Worm (Caenorhabditis elegans): ENCODE measurements around the gene sir-2.3.

The sir-2.3 gene

ce11 chrX:13315093-13315492 lies 16.4 kb upstream of the sir-2.3 start:
- no peak for TF ChIP-seq egl-27 (tag; optimal IDR thresholded peaks at IDR 0.05)
- no peak for TF ChIP-seq Y48G9A.11 (GFP tag; IDR thresholded peaks at IDR 0.05)
- no peak for TF ChIP-seq ctbp-1 (GFP tag; IDR thresholded peaks at IDR 0.05)
- TF ChIP-seq lin-13 (GFP tag; optimal IDR thresholded peaks at IDR 0.05) = no peak
- TF ChIP-seq duxl-1 (tag; optimal IDR thresholded peaks at IDR 0.05; ENCODE audit: poor library complexity) = no peak
- TF ChIP-seq D1046.2 (GFP tag; IDR thresholded peaks at IDR 0.05) = no peak
- TF ChIP-seq tag-97 (GFP tag; IDR thresholded peaks at IDR 0.05) = no peak
- peak in 1 of 2 experiments; percentile 35 for TF ChIP-seq mdl-1 (tag; optimal IDR thresholded peaks at IDR 0.05)
- no peak for TF ChIP-seq F44E2.7 (GFP tag; IDR thresholded peaks at IDR 0.05)
- no peak for TF ChIP-seq zip-11 (GFP tag; IDR thresholded peaks at IDR 0.05)
- no peak for TF ChIP-seq spr-1 (tag; optimal IDR thresholded peaks at IDR 0.05)
- no peak for TF ChIP-seq daf-8 (GFP tag; IDR thresholded peaks at IDR 0.05)
- TF ChIP-seq ceh-44 (GFP tag; IDR thresholded peaks at IDR 0.05) = no peak
- no peak for TF ChIP-seq aly-2 (tag; optimal IDR thresholded peaks at IDR 0.05)
- no peak for TF ChIP-seq vab-7 (GFP tag; IDR thresholded peaks at IDR 0.05)
- TF ChIP-seq gei-8 (GFP tag; optimal IDR thresholded peaks at IDR 0.05) = no peak
- no peak for TF ChIP-seq mxl-2 (GFP tag; conservative IDR thresholded peaks at IDR 0.05)
- TF ChIP-seq hlh-11 (tag; optimal IDR thresholded peaks at IDR 0.05) = peak; percentile 35
- TF ChIP-seq F10B5.3 (tag; optimal IDR thresholded peaks at IDR 0.05) = no peak
- no peak for TF ChIP-seq lin-1 (GFP tag; IDR thresholded peaks at IDR 0.05)
- TF ChIP-seq nhr-111 (GFP tag; optimal IDR thresholded peaks at IDR 0.05) = no peak
- no peak for TF ChIP-seq nhr-41 (GFP tag; IDR thresholded peaks at IDR 0.05)
- no peak for TF ChIP-seq nhr-102 (tag; optimal IDR thresholded peaks at IDR 0.05)
- no peak for TF ChIP-seq daf-12 (tag; optimal IDR thresholded peaks at IDR 0.05)
- no peak for TF ChIP-seq Y5F2A.4 (GFP tag; optimal IDR thresholded peaks at IDR 0.05)
- peak; percentile 94 for TF ChIP-seq nhr-28 (tag; optimal IDR thresholded peaks at IDR 0.05)
- TF ChIP-seq unc-62 (GFP tag; optimal IDR thresholded peaks at IDR 0.05 in 1 of 2) = peak in 1 of 2 experiments; percentile 54
- TF ChIP-seq unc-62 (tag; optimal IDR thresholded peaks at IDR 0.05) = no peak
- TF ChIP-seq mep-1 (tag; optimal IDR thresholded peaks at IDR 0.05) = peak; percentile 5
- peak; percentile 72 for TF ChIP-seq hlh-30 (tag; optimal IDR thresholded peaks at IDR 0.05; ENCODE audit: insufficient read depth)
- TF ChIP-seq F37D6.2 (tag; optimal IDR thresholded peaks at IDR 0.05) = no peak
- no peak for TF ChIP-seq mxl-3 (GFP tag; optimal IDR thresholded peaks at IDR 0.05)

ce11 chrX:13317532-13317931 lies 14.0 kb upstream of the sir-2.3 start:
- no peak for TF ChIP-seq mxl-3 (GFP tag; optimal IDR thresholded peaks at IDR 0.05)
- peak; percentile 33 for TF ChIP-seq nhr-11 (tag; optimal IDR thresholded peaks at IDR 0.05)
- TF ChIP-seq daf-19 (GFP tag; conservative IDR thresholded peaks at IDR 0.05) = no peak
- TF ChIP-seq ceh-32 (tag; optimal IDR thresholded peaks at IDR 0.05; ENCODE audit: poor library complexity) = no peak
- TF ChIP-seq daf-16 (GFP tag; optimal IDR thresholded peaks at IDR 0.05) = peak in 1 of 2 experiments; percentile 45
- TF ChIP-seq daf-16 (tag; optimal IDR thresholded peaks at IDR 0.05) = no peak
- no peak for TF ChIP-seq lin-15B (tag; optimal IDR thresholded peaks at IDR 0.05)
- TF ChIP-seq tra-1 (GFP tag; IDR thresholded peaks at IDR 0.05) = no peak
- TF ChIP-seq nhr-111 (GFP tag; optimal IDR thresholded peaks at IDR 0.05) = no peak
- TF ChIP-seq cey-2 (tag; optimal IDR thresholded peaks at IDR 0.05; ENCODE audit: borderline replicate concordance, insufficient read depth) = no peak
- TF ChIP-seq gei-8 (GFP tag; optimal IDR thresholded peaks at IDR 0.05) = no peak

ce11 chrX:13318316-13318715 lies 13.2 kb upstream of the sir-2.3 start:
- no peak for TF ChIP-seq ZK337.2 (GFP tag; IDR thresholded peaks at IDR 0.05)
- no peak for TF ChIP-seq ceh-28 (tag; optimal IDR thresholded peaks at IDR 0.05)
- peak; percentile 66 for TF ChIP-seq dve-1 (tag; optimal IDR thresholded peaks at IDR 0.05; ENCODE audit: insufficient read depth)
- TF ChIP-seq hlh-30 (tag; optimal IDR thresholded peaks at IDR 0.05; ENCODE audit: insufficient read depth) = peak; percentile 72
- TF ChIP-seq fos-1 (tag; optimal IDR thresholded peaks at IDR 0.05) = no peak
- no peak for TF ChIP-seq sdz-12 (GFP tag; optimal IDR thresholded peaks at IDR 0.05)
- no peak for TF ChIP-seq Y75B8A.6 (GFP tag; IDR thresholded peaks at IDR 0.05)
- TF ChIP-seq mdl-1 (tag; optimal IDR thresholded peaks at IDR 0.05) = peak in 1 of 2 experiments; percentile 20
- TF ChIP-seq Y48G9A.11 (GFP tag; IDR thresholded peaks at IDR 0.05) = no peak
- TF ChIP-seq nhr-41 (GFP tag; IDR thresholded peaks at IDR 0.05) = no peak

Measured in whole organism, L4 larva.